Fruit fly (Drosophila melanogaster) whole organism, prepupa: Measurements from ENCODE around the gene CG15408.

Experiments
- CG15336 ChIP-seq: fragments of 200-800 bp; sonication (Bioruptor generic); IDR thresholded peaks from 2 replicates; pipeline ENCODE4 v1.3.6; 2022; ENCODE audit warnings: missing biosample characterization, missing genetic modification characterization
- CG34406 ChIP-seq: fragments of 200-800 bp; sonication (Bioruptor generic); optimal IDR thresholded peaks from 3 replicates; lab custom pipeline; 2016; ENCODE audit warnings: missing biosample characterization, missing genetic modification characterization
- CG6792 ChIP-seq: fragments of 200-800 bp; sonication (Bioruptor generic); optimal IDR thresholded peaks from 3 replicates; lab custom pipeline; 2016; ENCODE audit warnings: missing biosample characterization, missing genetic modification characterization
- CG8119 ChIP-seq: fragments of 200-800 bp; sonication (Bioruptor generic); IDR thresholded peaks from 3 replicates; pipeline ENCODE4 v1.3.6; 2022; ENCODE audit warnings: missing biosample characterization, missing genetic modification characterization
- Lpt ChIP-seq: fragments of 200-800 bp; sonication (Bioruptor generic); optimal IDR thresholded peaks from 3 replicates; lab custom pipeline; 2016; ENCODE audit warnings: missing biosample characterization, missing genetic modification characterization
- OdsH ChIP-seq: fragments of 200-800 bp; sonication (Bioruptor generic); optimal IDR thresholded peaks from 3 replicates; lab custom pipeline; 2016; ENCODE audit warnings: missing biosample characterization, missing genetic modification characterization
- esn ChIP-seq: fragments of 200-800 bp; sonication (Bioruptor generic); optimal IDR thresholded peaks from 2 replicates; lab custom pipeline; 2016; ENCODE audit warnings: missing biosample characterization, mild to moderate bottlenecking, missing genetic modification characterization, moderate library complexity

- TF ChIP-seq esn = no peak
- TF ChIP-seq Lpt = no peak
- TF ChIP-seq CG6792 (GFP tag; lab: Kevin White, UChicago) = no peak
- no peak for TF ChIP-seq CG34406 (GFP tag; lab: Kevin White, UChicago)
- TF ChIP-seq CG8119 = no peak
- TF ChIP-seq CG15336 (GFP tag; lab: Robert Waterston, UW) = no peak
- no peak for TF ChIP-seq OdsH (GFP tag; lab: Kevin White, UChicago)
These were observed 33.5 kb downstream of the CG15408 start for dm6 chr2L:3366043-3366679.
